Worm (Caenorhabditis elegans) whole organism, L1 larva: ENCODE data around the gene twk-4.

ENCODE experiments used
- C34B4.2 ChIP-seq: sonication (generic microtip); optimal IDR thresholded peaks from 2 replicates; lab custom pipeline; 2017; ENCODE audit warnings: mild to moderate bottlenecking, missing genetic modification characterization, missing compliant biosample characterization
- ama-1 ChIP-seq: fragments of 150-350 bp; optimal IDR thresholded peaks from 2 replicates; lab custom pipeline; 2014
- egl-27 ChIP-seq, 2 experiments: fragments of 150-350 bp in 1 of 2; sonication (generic microtip); optimal IDR thresholded peaks; 3 replicates each; lab custom pipeline; 2017 to 2018; ENCODE audit warnings: missing biosample characterization in 2 of 2, missing genetic modification characterization in 2 of 2, missing genetic modification reagents in 2 of 2
- ets-5 ChIP-seq: fragments of 200-800 bp; sonication (Bioruptor generic); IDR thresholded peaks from 2 replicates; pipeline ENCODE4 v1.3.6; 2022; ENCODE audit warnings: missing genetic modification characterization, missing compliant biosample characterization
- fkh-10 ChIP-seq: sonication (generic microtip); optimal IDR thresholded peaks from 2 replicates; lab custom pipeline; 2017; ENCODE audit warnings: missing biosample characterization, missing genetic modification reagents, missing genetic modification characterization
- hpl-2 ChIP-seq: fragments of 150-350 bp; optimal IDR thresholded peaks from 2 replicates; lab custom pipeline; 2014; ENCODE audit warnings: missing biosample characterization, missing genetic modification reagents, missing genetic modification characterization
- nhr-237 ChIP-seq: fragments of 150-350 bp; optimal IDR thresholded peaks from 2 replicates; lab custom pipeline; 2014; ENCODE audit warnings: missing biosample characterization, missing genetic modification characterization
- nhr-28 ChIP-seq: fragments of 150-350 bp; optimal IDR thresholded peaks from 2 replicates; lab custom pipeline; 2014; ENCODE audit warnings: missing biosample characterization, missing genetic modification characterization
- nhr-76 ChIP-seq: sonication (generic microtip); optimal IDR thresholded peaks from 2 replicates; lab custom pipeline; 2017; ENCODE audit warnings: missing biosample characterization, missing genetic modification characterization
- skn-1 ChIP-seq: fragments of 150-350 bp; optimal IDR thresholded peaks from 2 replicates; lab custom pipeline; 2014; ENCODE audit warnings: missing biosample characterization, missing genetic modification characterization
- unc-62 ChIP-seq: fragments of 150-350 bp; optimal IDR thresholded peaks from 2 replicates; lab custom pipeline; 2014; ENCODE audit warnings: missing biosample characterization, missing genetic modification reagents, missing genetic modification characterization
- zag-1 ChIP-seq: fragments of 150-350 bp; optimal IDR thresholded peaks from 2 replicates; lab custom pipeline; 2014; ENCODE audit warnings: missing biosample characterization, missing genetic modification characterization

- TF ChIP-seq ama-1 (lab: Kevin White, UChicago) (no peak), nhr-28 (no peak), fkh-10 (GFP tag; lab: Kevin White, UChicago) (no peak), nhr-76 (tag; lab: Kevin White, UChicago) (no peak), C34B4.2 (tag; lab: Kevin White, UChicago) (no peak), unc-62 (no peak), egl-27 (tag; optimal IDR thresholded peaks at IDR 0.05; lab: Kevin White, UChicago) (no peak), ets-5 (GFP tag; lab: Robert Waterston, UW) (no peak), nhr-237 (tag; lab: Kevin White, UChicago) (no peak), zag-1 (tag; lab: Kevin White, UChicago) (no peak), hpl-2 (no peak), skn-1 (tag; lab: Kevin White, UChicago) (no peak)
Observed at ce11 chrII:9232493-9232892, 38.4 kb upstream of the twk-4 start.
